Fruit fly (Drosophila melanogaster): Measurements from ENCODE around the gene CG8004.

dm6 chr3L:19928435-19929011 lies at the start of gene CG8004, which contains the start of gene RhoGDI:
- TF ChIP-seq Dfd (GFP tag; optimal IDR thresholded peaks at IDR 0.05) = no peak
- TF ChIP-seq CG32264 (GFP tag; optimal IDR thresholded peaks at IDR 0.05) = peak; percentile 52
- no peak for TF ChIP-seq Jra (GFP tag; optimal IDR thresholded peaks at IDR 0.05)
- peak; percentile 70 for TF ChIP-seq ey (GFP tag; optimal IDR thresholded peaks at IDR 0.05)
- no peak for TF ChIP-seq brk (GFP tag; optimal IDR thresholded peaks at IDR 0.05)
- TF ChIP-seq psq (GFP tag; optimal IDR thresholded peaks at IDR 0.05) = peak; percentile 23
- peak; percentile 62 for TF ChIP-seq rgr (GFP tag; optimal IDR thresholded peaks at IDR 0.05)
- peak; percentile 84 for TF ChIP-seq fru (GFP tag; optimal IDR thresholded peaks at IDR 0.05)
- no peak for TF ChIP-seq Myc (optimal IDR thresholded peaks at IDR 0.05)
- no peak for TF ChIP-seq Hr78 (GFP tag; optimal IDR thresholded peaks at IDR 0.05)
- peak; percentile 69 for TF ChIP-seq h (GFP tag; optimal IDR thresholded peaks at IDR 0.05)
